Fruit fly (Drosophila melanogaster): ENCODE results near the gene p.

Gene p

dm6 chr3R:8659907-8660660, 10.4 kb downstream of the p start (continued):
- peak; percentile 95 for TF ChIP-seq MESR4 (GFP tag; optimal IDR thresholded peaks at IDR 0.05)
- peak; percentile 40 for TF ChIP-seq CG3281 (GFP tag; optimal IDR thresholded peaks at IDR 0.05)
- TF ChIP-seq emc (GFP tag; optimal IDR thresholded peaks at IDR 0.05): peak; percentile 37
- TF ChIP-seq en (GFP tag; optimal IDR thresholded peaks at IDR 0.05): no peak
- peak in 1 of 2 experiments; percentile 14 for TF ChIP-seq Eip74EF (GFP tag; optimal IDR thresholded peaks at IDR 0.05)
- TF ChIP-seq Six4 (GFP tag; optimal IDR thresholded peaks at IDR 0.05): no peak
- peak; percentile 37 for TF ChIP-seq tin (GFP tag; optimal IDR thresholded peaks at IDR 0.05)
- TF ChIP-seq dm (GFP tag; optimal IDR thresholded peaks at IDR 0.05): peak; percentile 99
- peak; percentile 65 for TF ChIP-seq Dad (GFP tag; optimal IDR thresholded peaks at IDR 0.05)
- peak; percentile 45 for TF ChIP-seq bcd (GFP tag; optimal IDR thresholded peaks at IDR 0.05)
- peak; percentile 56 for TF ChIP-seq fu2 (GFP tag; optimal IDR thresholded peaks at IDR 0.05)
- TF ChIP-seq cwo (GFP tag; optimal IDR thresholded peaks at IDR 0.05): peak; percentile 49
- TF ChIP-seq CG2678 (tag; optimal IDR thresholded peaks at IDR 0.05): peak; percentile 33
- peak; percentile 46 for TF ChIP-seq CG12391 (tag; optimal IDR thresholded peaks at IDR 0.05)
- TF ChIP-seq crp (GFP tag; optimal IDR thresholded peaks at IDR 0.05): peak in 1 of 2 experiments; percentile 74
- no peak for TF ChIP-seq CG7357 (GFP tag; IDR thresholded peaks at IDR 0.05)
- TF ChIP-seq Dek (tag; optimal IDR thresholded peaks at IDR 0.05): peak; percentile 15
- TF ChIP-seq CG7928 (GFP tag; optimal IDR thresholded peaks at IDR 0.05): peak; percentile 87
- TF ChIP-seq chif (GFP tag; optimal IDR thresholded peaks at IDR 0.05): peak in 1 of 2 experiments; percentile 23
- TF ChIP-seq prd (optimal IDR thresholded peaks at IDR 0.05): no peak
- peak; percentile 55; the same call in 2 of the 3 replicates for TF ChIP-seq prd (GFP tag; IDR thresholded peaks at IDR 0.05)
- TF ChIP-seq CG2202 (tag; optimal IDR thresholded peaks at IDR 0.05): peak; percentile 30
- no peak for TF ChIP-seq tio (GFP tag; optimal IDR thresholded peaks at IDR 0.05)
- peak; percentile 84 for TF ChIP-seq CG12659 (GFP tag; optimal IDR thresholded peaks at IDR 0.05)
- TF ChIP-seq CG17359 (tag; optimal IDR thresholded peaks at IDR 0.05): peak; percentile 2
- TF ChIP-seq Nf-YB (GFP tag; optimal IDR thresholded peaks at IDR 0.05): no peak
- peak; percentile 13; the same call in 1 of the 2 replicates for TF ChIP-seq E2f1 (GFP tag; IDR thresholded peaks at IDR 0.05)
- peak; percentile 49 for TF ChIP-seq CG12299 (tag; optimal IDR thresholded peaks at IDR 0.05)
- peak; percentile 61 for TF ChIP-seq Fer1 (GFP tag; optimal IDR thresholded peaks at IDR 0.05)
- TF ChIP-seq grau (tag; optimal IDR thresholded peaks at IDR 0.05): peak; percentile 62
- TF ChIP-seq Dp (GFP tag; optimal IDR thresholded peaks at IDR 0.05): peak; percentile 98
- TF ChIP-seq hkb (optimal IDR thresholded peaks at IDR 0.05): peak; percentile 27
- peak; percentile 38; the same call in 1 of the 2 replicates for TF ChIP-seq hkb (GFP tag; IDR thresholded peaks at IDR 0.05)
- TF ChIP-seq CG9817 (tag; optimal IDR thresholded peaks at IDR 0.05): peak; percentile 48
- peak; percentile 62 for TF ChIP-seq mam (GFP tag; optimal IDR thresholded peaks at IDR 0.05)
- TF ChIP-seq pfk (GFP tag; optimal IDR thresholded peaks at IDR 0.05): peak; percentile 67
- peak; percentile 93; the same call in 3 of the 4 replicates for TF ChIP-seq chinmo (GFP tag; IDR thresholded peaks at IDR 0.05; ENCODE audit: partially characterized antibody)
- TF ChIP-seq CG31224 (GFP tag; IDR thresholded peaks at IDR 0.05): peak; percentile 47
- TF ChIP-seq HLH4C (GFP tag; IDR thresholded peaks at IDR 0.05; ENCODE audit: partially characterized antibody): peak; percentile 88
- TF ChIP-seq lab (GFP tag; optimal IDR thresholded peaks at IDR 0.05): peak; percentile 83
- peak; percentile 97 for TF ChIP-seq BEAF-32 (GFP tag; optimal IDR thresholded peaks at IDR 0.05)
- TF ChIP-seq bigmax (GFP tag; optimal IDR thresholded peaks at IDR 0.05): peak; percentile 47
- TF ChIP-seq HLH54F (GFP tag; optimal IDR thresholded peaks at IDR 0.05): peak; percentile 12
- peak; percentile 94 for TF ChIP-seq CG1603 (tag; optimal IDR thresholded peaks at IDR 0.05)
- peak; percentile 30 for TF ChIP-seq CG12942 (GFP tag; optimal IDR thresholded peaks at IDR 0.05)
- TF ChIP-seq CG43689 (GFP tag; IDR thresholded peaks at IDR 0.05): no peak
- no peak; the same call in 2 of the 3 replicates for TF ChIP-seq otp (GFP tag; IDR thresholded peaks at IDR 0.05)
- TF ChIP-seq Chrac-16 (GFP tag; optimal IDR thresholded peaks at IDR 0.05): peak; percentile 5

All from whole organism, embryonic.